Fruit fly (Drosophila melanogaster) whole organism, embryonic: ENCODE data around the gene CG43901.
A peak's percentile ranks its signal among the peaks of the same experiment; 100 is the strongest.

Experiments used
- Asciz ChIP-seq: fragments of 200-800 bp; sonication (Bioruptor generic); optimal IDR thresholded peaks from 2 replicates; lab custom pipeline; 2017; ENCODE audit warnings: missing biosample characterization, mild to moderate bottlenecking, missing genetic modification characterization, missing genetic modification reagents
- Bgb ChIP-seq: fragments of 200-800 bp; sonication (Bioruptor generic); IDR thresholded peaks from 2 replicates; pipeline ENCODE4 v1.3.6; 2022; ENCODE audit warnings: missing biosample characterization, missing genetic modification characterization; ENCODE audit not compliant: partially characterized antibody
- CG14050 ChIP-seq: fragments of 200-800 bp; sonication (Bioruptor generic); IDR thresholded peaks from 3 replicates; pipeline ENCODE4 v1.3.6; 2022; ENCODE audit warnings: missing biosample characterization, missing genetic modification characterization
- CG14710 ChIP-seq: fragments of 200-800 bp; sonication (Bioruptor generic); optimal IDR thresholded peaks from 3 replicates; lab custom pipeline; 2019; ENCODE audit warnings: missing biosample characterization, mild to moderate bottlenecking, missing genetic modification characterization, moderate library complexity
- CG15269 ChIP-seq: fragments of 200-800 bp; sonication (Bioruptor generic); optimal IDR thresholded peaks from 2 replicates; lab custom pipeline; 2018; ENCODE audit warnings: missing biosample characterization, mild to moderate bottlenecking, missing genetic modification characterization, moderate library complexity
- CG15696 ChIP-seq: fragments of 200-800 bp; sonication (Bioruptor generic); optimal IDR thresholded peaks from 2 replicates; lab custom pipeline; 2019; ENCODE audit warnings: missing biosample characterization, mild to moderate bottlenecking, missing genetic modification characterization, moderate library complexity
- CG1647 ChIP-seq: fragments of 200-800 bp; sonication (Bioruptor generic); optimal IDR thresholded peaks from 3 replicates; lab custom pipeline; 2016; ENCODE audit warnings: missing biosample characterization, missing genetic modification characterization
- CG16863 ChIP-seq: fragments of 200-800 bp; sonication (Bioruptor generic); optimal IDR thresholded peaks from 3 replicates; lab custom pipeline; 2016; ENCODE audit warnings: missing biosample characterization, missing genetic modification characterization
- CG17385 ChIP-seq: fragments of 200-800 bp; sonication (Bioruptor generic); optimal IDR thresholded peaks from 3 replicates; lab custom pipeline; 2018; ENCODE audit warnings: missing biosample characterization, mild to moderate bottlenecking, missing genetic modification characterization
- CG17568 ChIP-seq: fragments of 200-800 bp; sonication (Bioruptor generic); optimal IDR thresholded peaks from 2 replicates; lab custom pipeline; 2018; ENCODE audit warnings: missing biosample characterization, mild to moderate bottlenecking, missing genetic modification characterization, moderate library complexity
- CG17612 ChIP-seq: fragments of 200-800 bp; sonication (Bioruptor generic); IDR thresholded peaks from 2 replicates; pipeline ENCODE4 v1.3.6; 2022; ENCODE audit warnings: missing biosample characterization, missing genetic modification characterization
- CG1832 ChIP-seq: fragments of 200-800 bp; sonication (Bioruptor generic); optimal IDR thresholded peaks from 2 replicates; lab custom pipeline; 2017; ENCODE audit warnings: missing biosample characterization, mild to moderate bottlenecking, missing genetic modification characterization, inconsistent platforms
- CG2129 ChIP-seq: fragments of 200-800 bp; sonication (Bioruptor generic); IDR thresholded peaks from 2 replicates; pipeline ENCODE4 v1.3.6; 2022; ENCODE audit warnings: missing biosample characterization, missing genetic modification characterization; ENCODE audit not compliant: partially characterized antibody
- CG31224 ChIP-seq: fragments of 200-800 bp; sonication (Bioruptor generic); IDR thresholded peaks from 2 replicates; pipeline ENCODE4 v1.3.6; 2022; ENCODE audit warnings: missing biosample characterization, missing genetic modification characterization
- CG31365 ChIP-seq: fragments of 200-800 bp; sonication (Bioruptor generic); optimal IDR thresholded peaks from 2 replicates; lab custom pipeline; 2018; ENCODE audit warnings: missing biosample characterization, mild to moderate bottlenecking, missing genetic modification characterization
- CG4328 ChIP-seq: fragments of 200-800 bp; sonication (Bioruptor generic); optimal IDR thresholded peaks from 3 replicates; lab custom pipeline; 2017; ENCODE audit warnings: missing biosample characterization, missing genetic modification reagents, missing genetic modification characterization
- CG4360 ChIP-seq: fragments of 200-800 bp; sonication (Bioruptor generic); IDR thresholded peaks from 2 replicates; pipeline ENCODE4 v1.3.6; 2022; ENCODE audit warnings: missing biosample characterization, missing genetic modification characterization
- CG4404 ChIP-seq: fragments of 200-800 bp; sonication (Bioruptor generic); IDR thresholded peaks from 2 replicates; pipeline ENCODE4 v1.3.6; 2022; ENCODE audit warnings: missing biosample characterization, missing genetic modification characterization
- CG8388 ChIP-seq: fragments of 200-800 bp; sonication (Bioruptor generic); optimal IDR thresholded peaks from 2 replicates; lab custom pipeline; 2019; ENCODE audit warnings: missing biosample characterization, mild to moderate bottlenecking, missing genetic modification characterization, moderate library complexity
- CG9609 ChIP-seq: fragments of 200-800 bp; sonication (Bioruptor generic); optimal IDR thresholded peaks from 3 replicates; lab custom pipeline; 2016; ENCODE audit warnings: missing biosample characterization, missing genetic modification characterization
- CHES-1-like ChIP-seq: fragments of 200-800 bp; sonication (Bioruptor generic); optimal IDR thresholded peaks from 2 replicates; lab custom pipeline; 2016; ENCODE audit warnings: missing biosample characterization, missing genetic modification characterization
- Chrac-16 ChIP-seq: fragments of 200-800 bp; sonication (Bioruptor generic); optimal IDR thresholded peaks from 3 replicates; lab custom pipeline; 2016; ENCODE audit warnings: missing biosample characterization, missing genetic modification characterization
- Dbx ChIP-seq: fragments of 200-800 bp; sonication (Bioruptor generic); IDR thresholded peaks from 3 replicates; pipeline ENCODE4 v1.3.6; 2022; ENCODE audit warnings: missing biosample characterization, missing genetic modification characterization
- Dip2 ChIP-seq: fragments of 200-800 bp; sonication (Bioruptor generic); IDR thresholded peaks from 2 replicates; pipeline ENCODE4 v1.3.6; 2022; ENCODE audit warnings: missing biosample characterization, missing genetic modification characterization
- Dll ChIP-seq: fragments of 200-800 bp; sonication (Bioruptor generic); IDR thresholded peaks from 4 replicates; pipeline ENCODE4 v1.3.6; 2022; ENCODE audit warnings: missing biosample characterization, missing genetic modification characterization; ENCODE audit not compliant: partially characterized antibody
- Fer2 ChIP-seq: fragments of 200-800 bp; sonication (Bioruptor generic); optimal IDR thresholded peaks from 2 replicates; lab custom pipeline; 2018; ENCODE audit warnings: missing biosample characterization, mild to moderate bottlenecking, missing genetic modification characterization, moderate library complexity
- Hr39 ChIP-seq: fragments of >200 bp; optimal IDR thresholded peaks from 2 replicates; lab custom pipeline; 2017
- MBD-R2 ChIP-seq: fragments of 200-800 bp; sonication (Bioruptor generic); IDR thresholded peaks from 2 replicates; pipeline ENCODE4 v1.3.6; 2022; ENCODE audit warnings: missing biosample characterization, missing genetic modification characterization
- Mrtf ChIP-seq: fragments of 200-800 bp; sonication (Bioruptor generic); IDR thresholded peaks from 3 replicates; pipeline ENCODE4 v1.3.6; 2022; ENCODE audit warnings: missing biosample characterization, missing genetic modification characterization
- NK7.1 ChIP-seq: fragments of 200-800 bp; sonication (Bioruptor generic); optimal IDR thresholded peaks from 3 replicates; lab custom pipeline; 2016; ENCODE audit warnings: missing biosample characterization, missing genetic modification characterization
- Pdp1 ChIP-seq, 2 experiments: fragments of 200-800 bp; sonication (Bioruptor generic); optimal IDR thresholded peaks; 3 replicates each; lab custom pipeline; 2016; ENCODE audit warnings: missing biosample characterization in 2 of 2, missing genetic modification characterization in 2 of 2, mild to moderate bottlenecking in 1 of 2, moderate library complexity in 1 of 2
- ase ChIP-seq: fragments of 200-800 bp; sonication (Bioruptor generic); IDR thresholded peaks from 3 replicates; pipeline ENCODE4 v1.3.6; 2022; ENCODE audit warnings: missing biosample characterization, missing genetic modification characterization
- chm ChIP-seq: fragments of 200-800 bp; sonication (Bioruptor generic); IDR thresholded peaks from 2 replicates; pipeline ENCODE4 v1.3.6; 2022; ENCODE audit warnings: missing biosample characterization, missing genetic modification characterization
- crc ChIP-seq: fragments of 200-800 bp; sonication (Bioruptor generic); optimal IDR thresholded peaks from 2 replicates; lab custom pipeline; 2016; ENCODE audit warnings: missing biosample characterization, missing genetic modification characterization
- crp ChIP-seq, 2 experiments: fragments of 200-800 bp; sonication (Bioruptor generic); optimal IDR thresholded peaks; 2 replicates in 1 of 2; 3 replicates in 1 of 2; lab custom pipeline; 2017; ENCODE audit warnings: missing biosample characterization in 2 of 2, missing genetic modification characterization in 2 of 2, mild to moderate bottlenecking in 1 of 2, moderate library complexity in 1 of 2
- dm ChIP-seq: fragments of 200-800 bp; sonication (Bioruptor generic); optimal IDR thresholded peaks from 3 replicates; lab custom pipeline; 2016; ENCODE audit warnings: missing biosample characterization, missing genetic modification characterization
- emc ChIP-seq: fragments of 200-800 bp; sonication (Bioruptor generic); optimal IDR thresholded peaks from 2 replicates; lab custom pipeline; 2016; ENCODE audit warnings: missing biosample characterization, missing genetic modification characterization
- fu2 ChIP-seq: fragments of 200-800 bp; sonication (Bioruptor generic); optimal IDR thresholded peaks from 2 replicates; lab custom pipeline; 2016; ENCODE audit warnings: missing biosample characterization, missing genetic modification characterization
- jing ChIP-seq: fragments of 200-800 bp; sonication (Bioruptor generic); optimal IDR thresholded peaks from 2 replicates; lab custom pipeline; 2018; ENCODE audit warnings: missing biosample characterization, mild to moderate bottlenecking, missing genetic modification characterization
- kay ChIP-seq: fragments of 200-800 bp; sonication (Bioruptor generic); optimal IDR thresholded peaks from 2 replicates; lab custom pipeline; 2016; ENCODE audit warnings: missing biosample characterization, missing genetic modification characterization
- lola ChIP-seq, 3 experiments: fragments of >200 bp in 2 of 3; fragments of 200-800 bp in 1 of 3; sonication (Bioruptor generic) in 1 of 3; optimal IDR thresholded peaks; 2 replicates each; lab custom pipeline; 2017 to 2019; ENCODE audit warnings: missing biosample characterization in 3 of 3, missing genetic modification characterization in 3 of 3, mild to moderate bottlenecking in 1 of 3, moderate library complexity in 1 of 3
- lov ChIP-seq, 2 experiments: fragments of 200-800 bp in 1 of 2; fragments of >200 bp in 1 of 2; sonication (Bioruptor generic) in 1 of 2; IDR thresholded peaks in 1 of 2; optimal IDR thresholded peaks in 1 of 2; 2 replicates in 1 of 2; 3 replicates in 1 of 2; pipeline versions ENCODE4 v1.3.6 to Lab custom; 2017 to 2022; ENCODE audit warnings: missing biosample characterization in 1 of 2, missing genetic modification characterization in 1 of 2
- nau ChIP-seq: fragments of 200-800 bp; sonication (Bioruptor generic); optimal IDR thresholded peaks from 3 replicates; lab custom pipeline; 2017; ENCODE audit warnings: missing biosample characterization, mild to moderate bottlenecking, missing genetic modification characterization, missing genetic modification reagents
- odd ChIP-seq: fragments of 200-800 bp; sonication (Bioruptor generic); optimal IDR thresholded peaks from 2 replicates; lab custom pipeline; 2017; ENCODE audit warnings: missing biosample characterization, mild to moderate bottlenecking, missing genetic modification characterization
- sc ChIP-seq, 3 experiments: fragments of >200 bp in 2 of 3; fragments of 200-800 bp in 1 of 3; sonication (Bioruptor generic) in 1 of 3; optimal IDR thresholded peaks; 2 replicates in 2 of 3; 3 replicates in 1 of 3; lab custom pipeline; 2017; ENCODE audit warnings: mild to moderate bottlenecking in 1 of 3, missing biosample characterization in 1 of 3, missing genetic modification characterization in 1 of 3, missing genetic modification reagents in 1 of 3
- shn ChIP-seq: fragments of 200-800 bp; sonication (Bioruptor generic); optimal IDR thresholded peaks from 3 replicates; lab custom pipeline; 2016; ENCODE audit warnings: missing biosample characterization, missing genetic modification characterization
- sob ChIP-seq: fragments of 200-800 bp; sonication (Bioruptor generic); IDR thresholded peaks from 2 replicates; pipeline ENCODE4 v1.3.6; 2022; ENCODE audit warnings: missing biosample characterization, missing genetic modification characterization
- sr ChIP-seq: fragments of 200-800 bp; sonication (Bioruptor generic); IDR thresholded peaks from 3 replicates; pipeline ENCODE4 v1.3.6; 2022; ENCODE audit warnings: missing biosample characterization, missing genetic modification characterization
- sug ChIP-seq: fragments of 200-800 bp; optimal IDR thresholded peaks from 2 replicates; lab custom pipeline; 2019; ENCODE audit warnings: missing biosample characterization, mild to moderate bottlenecking, missing genetic modification characterization, moderate library complexity

Gene CG43901

DNA sequence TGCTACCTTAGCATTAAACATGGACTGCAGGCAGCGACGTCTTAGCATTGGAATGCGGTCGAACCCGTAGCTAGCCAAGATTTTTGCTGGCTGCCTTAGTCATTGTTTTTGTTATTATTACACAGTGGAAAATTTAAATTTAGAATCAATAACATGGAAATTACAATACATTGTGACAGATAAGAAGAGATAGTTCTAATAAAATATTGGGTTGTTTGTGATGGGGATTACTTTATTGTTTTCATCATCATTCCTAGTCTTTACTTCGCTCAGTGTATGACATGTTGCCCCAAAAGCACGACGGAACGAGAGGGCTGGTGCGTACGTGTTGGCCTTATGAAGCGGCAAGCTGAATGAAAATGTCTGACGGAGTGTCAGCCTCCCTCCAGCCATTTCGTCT, 31.0 kb downstream of the CG43901 start (continued):
- TF ChIP-seq CG31224 (GFP tag; lab: Robert Waterston, UW): peak; percentile 78
- TF ChIP-seq CG17385 (GFP tag; lab: Kevin White, UChicago): peak; percentile 83
- TF ChIP-seq CG2129: no peak
- peak; percentile 73; the same call in 2 of the 3 replicates for TF ChIP-seq ase (GFP tag; lab: Robert Waterston, UW)
- peak; percentile 78 to 82 for TF ChIP-seq Pdp1 (GFP tag; optimal IDR thresholded peaks at IDR 0.05; lab: Kevin White, UChicago)
- TF ChIP-seq Bgb (GFP tag; lab: Robert Waterston, UW): no peak
- TF ChIP-seq crp (GFP tag; optimal IDR thresholded peaks at IDR 0.05; lab: Kevin White, UChicago): peak in 1 of 2 experiments; percentile 16
- no peak for TF ChIP-seq Hr39
- peak; percentile 94 for TF ChIP-seq CG15269 (tag; lab: Kevin White, UChicago)
- 0 out of 2 replicates have a peak, but pooled peaks have one; percentile 36 for TF ChIP-seq CG4360 (GFP tag; lab: Robert Waterston, UW)
- TF ChIP-seq CG17612 (GFP tag; lab: Robert Waterston, UW): peak; percentile 72; the same call in 1 of the 2 replicates
- TF ChIP-seq Chrac-16: peak; percentile 76
- no peak for TF ChIP-seq nau (GFP tag; lab: Kevin White, UChicago)
- peak; percentile 44 for TF ChIP-seq CG15696 (tag; lab: Kevin White, UChicago)
- peak; percentile 73 for TF ChIP-seq CG16863 (GFP tag; lab: Kevin White, UChicago)
- peak; percentile 76 for TF ChIP-seq Mrtf (GFP tag; lab: Robert Waterston, UW)
- TF ChIP-seq emc: peak; percentile 39
- peak; percentile 81 for TF ChIP-seq CG14050 (GFP tag; lab: Robert Waterston, UW)
- no peak for TF ChIP-seq sc (optimal IDR thresholded peaks at IDR 0.05; lab: Kevin White, UChicago)
- peak; percentile 16 for TF ChIP-seq sc (GFP tag; optimal IDR thresholded peaks at IDR 0.05; lab: Kevin White, UChicago)
- TF ChIP-seq NK7.1 (GFP tag; lab: Kevin White, UChicago): peak; percentile 63
- peak; percentile 77 for TF ChIP-seq Fer2 (tag; lab: Kevin White, UChicago)
- peak; percentile 62 for TF ChIP-seq shn
- peak; percentile 52 for TF ChIP-seq dm
- TF ChIP-seq kay: peak; percentile 82
- TF ChIP-seq fu2 (GFP tag; lab: Kevin White, UChicago): peak; percentile 54
- TF ChIP-seq CG31365 (tag; lab: Kevin White, UChicago): peak; percentile 63
- TF ChIP-seq CG1647 (GFP tag; lab: Kevin White, UChicago): peak; percentile 75
- TF ChIP-seq Dip2: peak; percentile 36; the same call in 1 of the 2 replicates
- TF ChIP-seq crc (GFP tag; lab: Kevin White, UChicago): peak; percentile 72
- TF ChIP-seq chm: peak; percentile 63; the same call in 1 of the 2 replicates
- peak; percentile 78 for TF ChIP-seq Asciz (GFP tag; lab: Kevin White, UChicago)
- TF ChIP-seq Dll (GFP tag; lab: Robert Waterston, UW): no peak
- peak; percentile 55 for TF ChIP-seq CG4404 (GFP tag; lab: Robert Waterston, UW)
- TF ChIP-seq CG14710 (tag; lab: Kevin White, UChicago): peak; percentile 62
- peak; percentile 74; the same call in 2 of the 3 replicates for TF ChIP-seq Dbx (GFP tag; lab: Robert Waterston, UW)
- peak in 1 of 3 experiments; percentile 67 for TF ChIP-seq lola (GFP tag; optimal IDR thresholded peaks at IDR 0.05; lab: Kevin White, UChicago)
- TF ChIP-seq CHES-1-like (GFP tag; lab: Kevin White, UChicago): peak; percentile 73
- peak; percentile 63; the same call in 1 of the 2 replicates for TF ChIP-seq MBD-R2 (GFP tag; lab: Robert Waterston, UW)
- TF ChIP-seq CG9609 (GFP tag; lab: Kevin White, UChicago): peak; percentile 67
- TF ChIP-seq CG4328: peak; percentile 71
- TF ChIP-seq sob (GFP tag; lab: Robert Waterston, UW): peak; percentile 86
- no peak for TF ChIP-seq CG17568 (GFP tag; lab: Kevin White, UChicago)
- TF ChIP-seq jing (GFP tag; lab: Kevin White, UChicago): peak; percentile 63
- peak; percentile 74 for TF ChIP-seq sug
- peak; percentile 79 for TF ChIP-seq CG8388
- no peak for TF ChIP-seq lov (optimal IDR thresholded peaks at IDR 0.05; lab: Kevin White, UChicago)
- peak; percentile 59; the same call in 1 of the 3 replicates for TF ChIP-seq lov (GFP tag; IDR thresholded peaks at IDR 0.05; lab: Robert Waterston, UW)
- no peak for TF ChIP-seq CG1832 (GFP tag; lab: Kevin White, UChicago)
- peak; percentile 58; the same call in 1 of the 3 replicates for TF ChIP-seq sr
- peak; percentile 80 for TF ChIP-seq odd
